Worm (Caenorhabditis elegans) whole organism, L4 larva: ENCODE measurements around the gene srh-222.

Experiments used
- Y75B8A.6 ChIP-seq: fragments of 200-800 bp; sonication (Bioruptor generic); IDR thresholded peaks from 2 replicates; pipeline ENCODE4 v1.3.6; 2022; ENCODE audit warnings: missing genetic modification reagents, missing genetic modification characterization, missing compliant biosample characterization
- ceh-32 ChIP-seq: sonication (generic microtip); optimal IDR thresholded peaks from 2 replicates; lab custom pipeline; 2016; ENCODE audit warnings: mild to moderate bottlenecking, missing genetic modification characterization, missing compliant biosample characterization; ENCODE audit not compliant: poor library complexity
- ceh-82 ChIP-seq: sonication (generic microtip); optimal IDR thresholded peaks from 2 replicates; lab custom pipeline; 2017; ENCODE audit warnings: missing biosample characterization, missing genetic modification characterization
- duxl-1 ChIP-seq: sonication (generic microtip); optimal IDR thresholded peaks from 2 replicates; lab custom pipeline; 2016; ENCODE audit warnings: mild to moderate bottlenecking, missing genetic modification characterization, moderate library complexity, missing compliant biosample characterization; ENCODE audit not compliant: poor library complexity
- lsy-2 ChIP-seq, 2 experiments: fragments of 150-350 bp in 1 of 2; sonication (generic microtip) in 1 of 2; optimal IDR thresholded peaks; 2 replicates each; lab custom pipeline; 2014 to 2017; ENCODE audit warnings: missing biosample characterization in 2 of 2, missing genetic modification characterization in 2 of 2
- mdt-29 ChIP-seq: fragments of 200-800 bp; sonication (Bioruptor generic); IDR thresholded peaks from 2 replicates; pipeline ENCODE4 v1.3.6; 2022; ENCODE audit warnings: missing genetic modification reagents, missing genetic modification characterization, missing compliant biosample characterization
- nhr-111 ChIP-seq: fragments of 200-800 bp; sonication (Bioruptor generic); optimal IDR thresholded peaks from 2 replicates; lab custom pipeline; 2018; ENCODE audit warnings: mild to moderate bottlenecking, missing genetic modification characterization, missing compliant biosample characterization
- nhr-76 ChIP-seq: fragments of 150-350 bp; optimal IDR thresholded peaks from 2 replicates; lab custom pipeline; 2014; ENCODE audit warnings: missing biosample characterization, missing genetic modification characterization
- nhr-77 ChIP-seq: fragments of 150-350 bp; optimal IDR thresholded peaks from 2 replicates; lab custom pipeline; 2014; ENCODE audit warnings: missing biosample characterization, missing genetic modification characterization
- pha-4 ChIP-seq, 2 experiments: fragments of 150-350 bp in 1 of 2; fragments of 200-800 bp in 1 of 2; sonication (Bioruptor generic) in 1 of 2; IDR thresholded peaks in 1 of 2; optimal IDR thresholded peaks in 1 of 2; 2 replicates each; pipeline versions ENCODE4 v1.3.6 to Lab custom; 2014 to 2022; ENCODE audit warnings: missing genetic modification characterization in 2 of 2, missing genetic modification reagents in 2 of 2, missing biosample characterization in 1 of 2, missing compliant biosample characterization in 1 of 2
- unc-62 ChIP-seq, 3 experiments: fragments of 150-350 bp in 1 of 3; sonication (generic microtip); optimal IDR thresholded peaks in 2 of 3; peaks in 1 of 3; 1 replicate in 1 of 3; 2 replicates in 2 of 3; lab custom pipeline; 2014 to 2017; ENCODE audit warnings: missing biosample characterization in 3 of 3, missing genetic modification characterization in 3 of 3, missing genetic modification reagents in 3 of 3, missing genotype in 1 of 3

DNA sequence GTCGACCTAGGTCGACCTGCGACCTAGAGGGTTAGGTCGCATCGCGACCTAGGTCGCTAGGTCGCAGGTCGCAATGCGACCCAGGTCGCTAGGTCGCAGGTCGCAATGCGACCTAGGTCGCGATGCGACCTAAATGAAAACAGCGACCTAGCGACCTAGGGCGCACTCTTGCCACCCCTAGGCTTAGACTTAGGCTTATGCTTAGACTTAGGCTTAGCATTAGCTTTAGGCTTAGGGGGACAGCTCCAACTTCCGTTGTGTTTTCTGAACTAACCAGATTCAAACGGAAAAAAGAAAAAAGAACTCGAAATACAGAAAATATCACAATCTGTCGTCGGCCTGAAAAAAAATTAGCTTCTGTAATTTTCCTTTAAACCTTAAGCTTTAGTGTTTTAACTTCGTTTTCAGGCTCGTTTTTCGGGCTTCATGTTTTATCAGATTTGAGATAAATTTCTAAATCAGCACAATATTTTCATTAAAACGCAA lies 34.8 kb downstream of the srh-222 start:
- TF ChIP-seq nhr-76 (tag; lab: Kevin White, UChicago), result no peak
- TF ChIP-seq lsy-2 (tag; optimal IDR thresholded peaks at IDR 0.05; lab: Kevin White, UChicago), result no peak
- TF ChIP-seq unc-62 (GFP tag; optimal IDR thresholded peaks at IDR 0.05 in 1 of 2; lab: Kevin White, UChicago), result peak in 1 of 2 experiments; percentile 56
- TF ChIP-seq unc-62 (tag; optimal IDR thresholded peaks at IDR 0.05; lab: Kevin White, UChicago), result no peak
- 0 out of 2 replicates have a peak, but pooled peaks have one; percentile 13 for TF ChIP-seq pha-4 (GFP tag; IDR thresholded peaks at IDR 0.05; lab: Robert Waterston, UW)
- no peak for TF ChIP-seq pha-4 (tag; optimal IDR thresholded peaks at IDR 0.05; lab: Kevin White, UChicago)
- TF ChIP-seq Y75B8A.6 (GFP tag; lab: Robert Waterston, UW), result no peak
- TF ChIP-seq ceh-32 (tag; lab: Kevin White, UChicago), result no peak
- no peak for TF ChIP-seq duxl-1 (tag; lab: Kevin White, UChicago)
- no peak for TF ChIP-seq nhr-111 (GFP tag; lab: Kevin White, UChicago)
- no peak for TF ChIP-seq ceh-82 (tag; lab: Kevin White, UChicago)
- TF ChIP-seq nhr-77 (tag; lab: Kevin White, UChicago), result peak; percentile 46
- no peak for TF ChIP-seq mdt-29 (GFP tag; lab: Robert Waterston, UW)
